Fruit fly (Drosophila melanogaster) whole organism, embryonic: ENCODE data around the gene Karybeta3.

Experiments
- CG1233 ChIP-seq: fragments of 200-800 bp; sonication (Bioruptor generic); optimal IDR thresholded peaks from 4 replicates; lab custom pipeline; 2018; ENCODE audit warnings: missing biosample characterization, mild to moderate bottlenecking, missing genetic modification characterization
- CG3065 ChIP-seq: fragments of 200-800 bp; sonication (Bioruptor generic); optimal IDR thresholded peaks from 2 replicates; lab custom pipeline; 2016; ENCODE audit warnings: missing biosample characterization, missing genetic modification characterization
- CG4707 ChIP-seq: fragments of 200-800 bp; sonication (Bioruptor generic); optimal IDR thresholded peaks from 2 replicates; lab custom pipeline; 2018; ENCODE audit warnings: missing biosample characterization, mild to moderate bottlenecking, missing genetic modification characterization, moderate library complexity
- NK7.1 ChIP-seq: fragments of 200-800 bp; sonication (Bioruptor generic); optimal IDR thresholded peaks from 3 replicates; lab custom pipeline; 2016; ENCODE audit warnings: missing biosample characterization, missing genetic modification characterization
- ato ChIP-seq: fragments of 200-800 bp; sonication (Bioruptor generic); IDR thresholded peaks from 2 replicates; pipeline ENCODE4 v1.3.6; 2022; ENCODE audit warnings: missing biosample characterization, missing genetic modification characterization; ENCODE audit not compliant: partially characterized antibody
- cwo ChIP-seq: fragments of 200-800 bp; sonication (Bioruptor generic); optimal IDR thresholded peaks from 3 replicates; lab custom pipeline; 2017; ENCODE audit warnings: missing biosample characterization, missing genetic modification characterization, mild to moderate bottlenecking, moderate library complexity, missing genetic modification reagents
- nom ChIP-seq: fragments of 200-800 bp; sonication (Bioruptor generic); optimal IDR thresholded peaks from 2 replicates; lab custom pipeline; 2017; ENCODE audit warnings: missing biosample characterization, missing genetic modification characterization, mild to moderate bottlenecking, moderate library complexity, missing genetic modification reagents

- TF ChIP-seq cwo (GFP tag; lab: Kevin White, UChicago) (no peak), CG3065 (GFP tag; lab: Kevin White, UChicago) (no peak), ato (peak; percentile 78), CG4707 (GFP tag; lab: Kevin White, UChicago) (no peak), NK7.1 (GFP tag; lab: Kevin White, UChicago) (no peak), nom (GFP tag; lab: Kevin White, UChicago) (no peak), CG1233 (GFP tag; lab: Kevin White, UChicago) (no peak)
Measured at dm6 chr3R:4666014-4666652, 17.2 kb downstream of the Karybeta3 start.
